Worm (Caenorhabditis elegans) whole organism, mixed stage, embryonic: Measurements from ENCODE around the gene C34F11.8.

Experiments used
- bed-3 ChIP-seq: fragments of 200-800 bp; sonication (Bioruptor generic); optimal IDR thresholded peaks from 3 replicates; lab custom pipeline; 2018; ENCODE audit warnings: mild to moderate bottlenecking, missing genetic modification characterization, moderate library complexity, missing compliant biosample characterization
- blmp-1 ChIP-seq: fragments of 150-350 bp; optimal IDR thresholded peaks from 2 replicates; lab custom pipeline; 2014; ENCODE audit warnings: missing biosample characterization, missing genetic modification characterization
- ceh-39 ChIP-seq: fragments of 150-350 bp; optimal IDR thresholded peaks from 2 replicates; lab custom pipeline; 2014; ENCODE audit warnings: missing biosample characterization, missing genetic modification characterization
- ceh-43 ChIP-seq: fragments of 200-800 bp; sonication (Bioruptor generic); optimal IDR thresholded peaks from 2 replicates; lab custom pipeline; 2018; ENCODE audit warnings: mild to moderate bottlenecking, missing genetic modification characterization, moderate library complexity, missing compliant biosample characterization
- ceh-83 ChIP-seq: fragments of 200-800 bp; sonication (Bioruptor generic); optimal IDR thresholded peaks from 2 replicates; lab custom pipeline; 2018; ENCODE audit warnings: mild to moderate bottlenecking, missing genetic modification characterization, missing compliant biosample characterization
- ces-1 ChIP-seq: fragments of 150-350 bp; optimal IDR thresholded peaks from 2 replicates; lab custom pipeline; 2014; ENCODE audit warnings: missing biosample characterization, missing genetic modification reagents, missing genetic modification characterization
- cnd-1 ChIP-seq: fragments of 200-800 bp; sonication (Bioruptor generic); optimal IDR thresholded peaks from 2 replicates; lab custom pipeline; 2018; ENCODE audit warnings: mild to moderate bottlenecking, missing genetic modification characterization, missing compliant biosample characterization
- drap-1 ChIP-seq: fragments of 200-800 bp; sonication (Bioruptor generic); optimal IDR thresholded peaks from 3 replicates; lab custom pipeline; 2018; ENCODE audit warnings: mild to moderate bottlenecking, missing genetic modification characterization, missing compliant biosample characterization
- elt-1 ChIP-seq: sonication (generic microtip); optimal IDR thresholded peaks from 2 replicates; lab custom pipeline; 2017; ENCODE audit warnings: missing genetic modification characterization, mild to moderate bottlenecking, missing compliant biosample characterization, antibody characterized with exemption, moderate library complexity, borderline replicate concordance; ENCODE audit not compliant: insufficient read depth
- elt-3 ChIP-seq: fragments of 150-350 bp; optimal IDR thresholded peaks from 2 replicates; lab custom pipeline; 2014; ENCODE audit warnings: missing biosample characterization, missing genetic modification characterization
- flh-1 ChIP-seq: fragments of 200-800 bp; sonication (Bioruptor generic); optimal IDR thresholded peaks from 2 replicates; lab custom pipeline; 2018; ENCODE audit warnings: mild to moderate bottlenecking, missing genetic modification characterization, moderate library complexity, missing compliant biosample characterization
- ham-2 ChIP-seq: fragments of 200-800 bp; sonication (Bioruptor generic); optimal IDR thresholded peaks from 2 replicates; lab custom pipeline; 2018; ENCODE audit warnings: mild to moderate bottlenecking, missing genetic modification characterization, missing compliant biosample characterization
- hlh-1 ChIP-seq: fragments of 150-350 bp; optimal IDR thresholded peaks from 2 replicates; lab custom pipeline; 2014; ENCODE audit warnings: missing biosample characterization, missing genetic modification reagents, missing genetic modification characterization
- lin-13 ChIP-seq: fragments of 150-350 bp; optimal IDR thresholded peaks from 2 replicates; lab custom pipeline; 2014; ENCODE audit warnings: missing biosample characterization, missing genetic modification characterization
- lin-32 ChIP-seq: fragments of 200-800 bp; sonication (Bioruptor generic); optimal IDR thresholded peaks from 2 replicates; lab custom pipeline; 2018; ENCODE audit warnings: mild to moderate bottlenecking, missing genetic modification characterization, missing compliant biosample characterization
- lsy-2 ChIP-seq: fragments of 150-350 bp; optimal IDR thresholded peaks from 2 replicates; lab custom pipeline; 2014; ENCODE audit warnings: missing biosample characterization, missing genetic modification characterization
- mab-5 ChIP-seq: fragments of 150-350 bp; optimal IDR thresholded peaks from 2 replicates; lab custom pipeline; 2014; ENCODE audit warnings: missing biosample characterization, missing genetic modification characterization
- mep-1 ChIP-seq: fragments of 150-350 bp; optimal IDR thresholded peaks from 2 replicates; lab custom pipeline; 2017; ENCODE audit warnings: missing biosample characterization, missing genetic modification reagents, missing genetic modification characterization, inconsistent platforms
- mls-2 ChIP-seq: sonication (generic microtip); optimal IDR thresholded peaks from 2 replicates; lab custom pipeline; 2016; ENCODE audit warnings: mild to moderate bottlenecking, missing genetic modification characterization, moderate library complexity, missing compliant biosample characterization
- nhr-12 ChIP-seq: fragments of 150-350 bp; optimal IDR thresholded peaks from 2 replicates; lab custom pipeline; 2014; ENCODE audit warnings: missing biosample characterization, missing genetic modification characterization
- nhr-2 ChIP-seq: fragments of 150-350 bp; optimal IDR thresholded peaks from 2 replicates; lab custom pipeline; 2014; ENCODE audit warnings: missing biosample characterization, missing genetic modification characterization
- nhr-237 ChIP-seq: fragments of 150-350 bp; optimal IDR thresholded peaks from 2 replicates; lab custom pipeline; 2014; ENCODE audit warnings: missing biosample characterization, missing genetic modification characterization
- nhr-28 ChIP-seq: fragments of 150-350 bp; optimal IDR thresholded peaks from 2 replicates; lab custom pipeline; 2014; ENCODE audit warnings: missing biosample characterization, missing genetic modification characterization
- nhr-76 ChIP-seq: sonication (generic microtip); optimal IDR thresholded peaks from 2 replicates; lab custom pipeline; 2017; ENCODE audit warnings: missing biosample characterization, missing genetic modification characterization
- sem-2 ChIP-seq: fragments of 200-800 bp; sonication (Bioruptor generic); optimal IDR thresholded peaks from 2 replicates; lab custom pipeline; 2018; ENCODE audit warnings: mild to moderate bottlenecking, missing genetic modification characterization, missing compliant biosample characterization
- snpc-4 ChIP-seq: fragments of 150-350 bp; optimal IDR thresholded peaks from 2 replicates; lab custom pipeline; 2014; ENCODE audit warnings: missing biosample characterization, missing genetic modification characterization
- sptf-1 ChIP-seq: sonication (generic microtip); optimal IDR thresholded peaks from 2 replicates; lab custom pipeline; 2017; ENCODE audit warnings: mild to moderate bottlenecking, missing genetic modification characterization, moderate library complexity, missing compliant biosample characterization
- tbx-8 ChIP-seq: fragments of 200-800 bp; sonication (Bioruptor generic); optimal IDR thresholded peaks from 2 replicates; lab custom pipeline; 2018; ENCODE audit warnings: mild to moderate bottlenecking, missing genetic modification characterization, moderate library complexity, missing compliant biosample characterization
- unc-120 ChIP-seq: sonication (generic microtip); optimal IDR thresholded peaks from 2 replicates; lab custom pipeline; 2017; ENCODE audit warnings: missing genetic modification characterization, missing compliant biosample characterization; ENCODE audit not compliant: poor library complexity, severe bottlenecking
- unc-62 ChIP-seq: fragments of 150-350 bp; optimal IDR thresholded peaks from 2 replicates; lab custom pipeline; 2014; ENCODE audit warnings: missing biosample characterization, missing genetic modification reagents, missing genetic modification characterization
- zip-8 ChIP-seq: fragments of 150-350 bp; optimal IDR thresholded peaks from 2 replicates; lab custom pipeline; 2014; ENCODE audit warnings: missing biosample characterization, missing genetic modification characterization
- ztf-11 ChIP-seq: fragments of 150-350 bp; optimal IDR thresholded peaks from 2 replicates; lab custom pipeline; 2014; ENCODE audit warnings: missing biosample characterization, missing genetic modification characterization

Gene C34F11.8

DNA sequence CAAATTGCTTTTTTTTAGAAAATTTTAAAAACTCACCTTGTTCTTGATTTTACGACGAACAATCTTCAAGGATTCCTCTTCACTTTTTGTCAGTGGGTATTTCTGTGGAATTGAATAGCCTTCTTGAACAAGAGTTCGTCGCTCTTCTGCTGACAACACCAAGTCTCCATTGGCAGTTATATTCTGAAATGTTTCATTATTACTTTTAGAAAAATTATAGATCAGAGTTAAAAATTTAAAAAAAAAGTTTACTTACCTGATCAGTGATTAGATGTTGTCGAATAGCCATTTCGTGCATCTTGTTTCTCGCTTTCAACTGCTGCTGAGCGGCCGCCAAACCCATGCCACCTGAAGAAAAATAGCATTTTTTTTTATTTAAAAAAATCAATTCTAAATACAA, 30.5 kb downstream of the C34F11.8 start:
- TF ChIP-seq zip-8 (no peak), mab-5 (tag; lab: Kevin White, UChicago) (no peak), blmp-1 (tag; lab: Kevin White, UChicago) (no peak), lin-32 (GFP tag; lab: Kevin White, UChicago) (no peak), unc-62 (GFP tag; lab: Kevin White, UChicago) (no peak), hlh-1 (tag; lab: Kevin White, UChicago) (no peak), elt-3 (tag; lab: Kevin White, UChicago) (no peak)

DNA sequence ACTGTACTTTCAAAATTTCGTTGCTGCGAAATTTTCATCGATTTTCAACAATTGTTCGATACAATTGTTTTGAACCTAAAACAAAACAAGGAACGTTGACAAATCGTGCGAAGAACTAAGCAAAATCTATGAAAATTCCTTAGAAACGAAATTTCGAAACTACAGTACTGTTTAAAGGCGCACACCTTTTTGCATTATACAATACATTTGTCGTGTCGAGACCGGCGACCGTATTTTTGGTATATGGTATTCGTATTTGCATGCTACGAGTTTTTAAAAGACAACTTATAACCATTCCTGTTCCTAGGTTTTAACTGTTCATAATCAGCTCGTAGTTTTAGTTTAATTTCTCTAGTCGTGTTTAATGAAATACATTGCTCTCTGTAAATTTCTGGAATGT, 32.2 kb downstream of the C34F11.8 start:
- no peak for TF ChIP-seq mep-1 (tag; lab: Kevin White, UChicago)
- no peak for TF ChIP-seq nhr-12

DNA sequence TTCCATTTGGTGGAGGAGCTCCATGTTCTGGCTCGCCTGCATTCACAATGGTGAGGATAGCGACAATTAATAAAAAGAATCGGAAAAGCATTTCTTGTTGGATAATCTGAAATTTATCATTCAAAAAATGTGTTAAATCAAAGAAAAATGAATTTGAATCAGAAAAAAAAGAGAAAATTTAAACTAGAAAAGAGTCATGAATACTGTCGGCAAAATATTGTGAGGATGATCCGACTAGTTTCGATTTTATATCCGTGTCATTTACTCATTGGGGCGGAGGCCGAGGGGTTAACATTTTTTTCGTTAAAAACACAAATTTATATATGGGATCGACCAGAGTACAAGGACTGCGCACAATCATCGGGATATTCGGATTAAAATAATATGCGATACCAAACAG, 32.9 kb downstream of the C34F11.8 start, which contains the start of gene C27D6.12:
C27D6.12 (minus strand) TSS at position 101 of the 400 bp plus-strand sequence.
- TF ChIP-seq unc-120 (tag; lab: Kevin White, UChicago) (no peak), mab-5 (tag; lab: Kevin White, UChicago) (no peak), lin-13 (tag; lab: Kevin White, UChicago) (no peak), drap-1 (no peak), nhr-12 (no peak), elt-3 (tag; lab: Kevin White, UChicago) (no peak), unc-62 (GFP tag; lab: Kevin White, UChicago) (no peak)

ce11 chrII:5176934-5177333, 33.8 kb downstream of the C34F11.8 start:
- TF ChIP-seq nhr-2 (tag; lab: Kevin White, UChicago) (no peak), ceh-39 (tag; lab: Kevin White, UChicago) (no peak), unc-120 (tag; lab: Kevin White, UChicago) (no peak), mab-5 (tag; lab: Kevin White, UChicago) (no peak)
- TF ChIP-seq, all 35 proteins: peak for 0

DNA sequence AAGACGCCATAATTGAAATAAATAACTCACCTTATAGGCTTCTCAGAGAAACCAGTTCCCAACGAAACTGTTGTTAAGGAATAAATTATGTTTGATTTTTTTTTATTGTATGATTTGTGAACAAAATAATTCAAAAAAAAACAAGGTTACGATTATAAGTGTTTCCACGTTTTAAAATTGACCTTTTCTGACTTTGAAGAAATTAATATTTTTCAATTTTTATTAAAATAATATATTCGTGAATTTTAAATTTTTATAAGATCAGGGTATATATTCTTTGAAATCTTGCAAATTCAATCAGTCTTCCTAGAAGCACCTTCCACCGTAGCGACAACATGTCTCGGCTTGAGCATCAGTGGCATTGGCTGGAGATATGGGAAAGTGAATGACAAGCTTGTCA, 36.4 kb downstream of the C34F11.8 start, which contains the start of gene C27D6.3:
C27D6.3 (minus strand) TSS at position 101 of the 400 bp plus-strand sequence.
- TF ChIP-seq mep-1 (tag; lab: Kevin White, UChicago) (no peak), tbx-8 (no peak), unc-62 (GFP tag; lab: Kevin White, UChicago) (no peak), nhr-12 (no peak), lin-13 (tag; lab: Kevin White, UChicago) (no peak), nhr-2 (tag; lab: Kevin White, UChicago) (no peak), blmp-1 (tag; lab: Kevin White, UChicago) (no peak), ham-2 (no peak), mls-2 (tag; lab: Kevin White, UChicago) (no peak), elt-1 (tag; lab: Kevin White, UChicago) (no peak), ces-1 (GFP tag; lab: Kevin White, UChicago) (no peak), ztf-11 (tag; lab: Kevin White, UChicago) (no peak), mab-5 (tag; lab: Kevin White, UChicago) (no peak), lsy-2 (no peak), lin-32 (GFP tag; lab: Kevin White, UChicago) (no peak), sptf-1 (tag; lab: Kevin White, UChicago) (no peak), sem-2 (GFP tag; lab: Kevin White, UChicago) (no peak), snpc-4 (no peak)

DNA sequence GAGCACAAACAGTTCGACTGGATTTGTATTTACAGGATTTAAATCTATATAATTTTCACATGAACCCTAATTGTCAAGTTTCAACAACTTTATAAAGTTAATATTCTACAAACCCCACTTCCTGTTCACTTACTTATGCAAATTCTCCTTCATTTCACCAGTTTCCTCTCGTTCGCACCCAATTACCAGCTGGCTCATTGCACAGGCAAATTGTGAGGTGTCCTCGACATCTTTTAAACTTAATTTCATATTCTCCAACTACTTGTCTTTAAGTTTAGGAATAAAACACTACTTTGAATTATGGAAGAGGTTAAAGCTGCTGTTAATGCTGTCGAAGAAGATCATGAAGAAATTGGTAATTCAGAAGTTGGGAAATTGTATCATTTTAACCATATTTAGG, 38.3 kb downstream of the C34F11.8 start, which contains the start of gene C27D6.1:
C27D6.1 (plus strand) TSS at position 301 of the 400 bp plus-strand sequence.
- TF ChIP-seq unc-62 (GFP tag; lab: Kevin White, UChicago) (no peak), ham-2 (no peak), mep-1 (tag; lab: Kevin White, UChicago) (no peak), zip-8 (no peak), cnd-1 (no peak), nhr-2 (tag; lab: Kevin White, UChicago) (no peak), ceh-43 (GFP tag; lab: Kevin White, UChicago) (no peak)
- TF ChIP-seq, all 35 proteins: peak for 0

DNA sequence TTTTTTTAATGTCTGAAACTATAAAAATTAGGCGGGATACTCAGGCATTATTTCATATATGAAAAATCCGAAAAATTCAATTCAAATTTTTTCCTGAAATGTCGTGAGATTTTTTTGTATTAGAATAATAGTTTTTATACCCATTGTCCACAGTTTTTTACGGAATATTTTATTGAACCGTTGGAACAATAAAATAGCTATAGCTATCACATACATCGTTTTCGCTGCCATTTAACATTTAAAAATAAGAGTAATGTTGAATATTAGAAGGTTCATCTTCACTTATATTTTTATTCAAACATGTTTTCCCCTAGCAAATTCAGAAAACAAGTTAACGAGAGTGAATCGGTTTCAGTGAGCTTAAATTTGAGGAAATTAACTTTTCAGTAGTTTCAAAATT, 39.2 kb downstream of the C34F11.8 start, which contains the start of gene C27D6.15:
C27D6.15 (plus strand) TSS at position 301 of the 400 bp plus-strand sequence.
- TF ChIP-seq nhr-76 (no peak), flh-1 (no peak), bed-3 (no peak), lin-32 (GFP tag; lab: Kevin White, UChicago) (no peak), nhr-237 (tag; lab: Kevin White, UChicago) (no peak), lin-13 (tag; lab: Kevin White, UChicago) (no peak), cnd-1 (no peak), elt-1 (tag; lab: Kevin White, UChicago) (no peak), unc-120 (tag; lab: Kevin White, UChicago) (no peak), zip-8 (no peak), mep-1 (tag; lab: Kevin White, UChicago) (no peak), drap-1 (no peak), hlh-1 (tag; lab: Kevin White, UChicago) (no peak), nhr-12 (no peak), ham-2 (no peak), lsy-2 (no peak), nhr-28 (tag; lab: Kevin White, UChicago) (no peak), nhr-2 (tag; lab: Kevin White, UChicago) (no peak), ceh-83 (GFP tag; lab: Kevin White, UChicago) (no peak)
